Fruit fly (Drosophila melanogaster): ENCODE data around the gene Cp15.

The Cp15 gene

dm6 chr3L:8689675-8690074 lies 38.6 kb upstream of the Cp15 start (continued):
- TF ChIP-seq CG12391 (tag; optimal IDR thresholded peaks at IDR 0.05) (no peak), CG16815 (GFP tag; optimal IDR thresholded peaks at IDR 0.05) (no peak), CG10209 (GFP tag; optimal IDR thresholded peaks at IDR 0.05) (peak; percentile 45), onecut (GFP tag; IDR thresholded peaks at IDR 0.05) (no peak), pfk (GFP tag; optimal IDR thresholded peaks at IDR 0.05) (peak; percentile 23), CG5953 (GFP tag; IDR thresholded peaks at IDR 0.05) (no peak), CG12659 (GFP tag; optimal IDR thresholded peaks at IDR 0.05) (no peak), sens (GFP tag) (peak; percentile 74), sim (GFP tag; IDR thresholded peaks at IDR 0.05) (no peak), Dp (GFP tag; optimal IDR thresholded peaks at IDR 0.05) (no peak), CG32532 (GFP tag; IDR thresholded peaks at IDR 0.05) (peak; percentile 25; the same call in 1 of the 2 replicates), H2.0 (GFP tag; IDR thresholded peaks at IDR 0.05) (no peak), CG6854 (GFP tag; optimal IDR thresholded peaks at IDR 0.05) (no peak), exex (tag; optimal IDR thresholded peaks at IDR 0.05) (no peak), danr (GFP tag; IDR thresholded peaks at IDR 0.05) (no peak), sqz (GFP tag; optimal IDR thresholded peaks at IDR 0.05) (no peak), Kr (GFP tag; optimal IDR thresholded peaks at IDR 0.05) (no peak), ham (GFP tag; IDR thresholded peaks at IDR 0.05) (no peak), gt (GFP tag; IDR thresholded peaks at IDR 0.05) (no peak), dati (GFP tag; IDR thresholded peaks at IDR 0.05) (no peak), Rfx (GFP tag; IDR thresholded peaks at IDR 0.05) (peak; percentile 66), HLH3B (GFP tag; IDR thresholded peaks at IDR 0.05) (no peak; the same call in 1 of the 2 replicates), Ets97D (GFP tag; optimal IDR thresholded peaks at IDR 0.05) (no peak), CG3407 (GFP tag; optimal IDR thresholded peaks at IDR 0.05) (no peak), CG4404 (GFP tag; IDR thresholded peaks at IDR 0.05) (no peak), ase (GFP tag; IDR thresholded peaks at IDR 0.05) (no peak), CG1602 (GFP tag; optimal IDR thresholded peaks at IDR 0.05) (no peak), kni (GFP tag; optimal IDR thresholded peaks at IDR 0.05) (no peak), Ets65A (GFP tag) (no peak), Adf1 (GFP tag; IDR thresholded peaks at IDR 0.05) (peak; percentile 12; the same call in 1 of the 2 replicates), ATbp (GFP tag; optimal IDR thresholded peaks at IDR 0.05) (no peak), CG14014 (GFP tag; IDR thresholded peaks at IDR 0.05) (peak; percentile 58; the same call in 1 of the 2 replicates), CG13296 (GFP tag; optimal IDR thresholded peaks at IDR 0.05) (peak; percentile 78), Dip2 (GFP tag; IDR thresholded peaks at IDR 0.05) (no peak), E2f1 (GFP tag; IDR thresholded peaks at IDR 0.05) (no peak; the same call in 1 of the 2 replicates), CG11504 (tag; optimal IDR thresholded peaks at IDR 0.05) (no peak), MBD-R2 (GFP tag; IDR thresholded peaks at IDR 0.05) (no peak), CG15479 (GFP tag; optimal IDR thresholded peaks at IDR 0.05) (no peak), seq (GFP tag; IDR thresholded peaks at IDR 0.05) (peak; percentile 52; the same call in 1 of the 2 replicates), CG4424 (GFP tag; optimal IDR thresholded peaks at IDR 0.05) (peak; percentile 1), C15 (GFP tag; IDR thresholded peaks at IDR 0.05) (peak; percentile 58; the same call in 1 of the 3 replicates), CG12155 (GFP tag; optimal IDR thresholded peaks at IDR 0.05) (no peak), ken (GFP tag; IDR thresholded peaks at IDR 0.05) (no peak), Myb (GFP tag; optimal IDR thresholded peaks at IDR 0.05) (no peak), ara (GFP tag; IDR thresholded peaks at IDR 0.05) (0 out of 2 replicates have a peak, but pooled peaks have one; percentile 11), p53 (GFP tag; optimal IDR thresholded peaks at IDR 0.05) (no peak), CG2889 (GFP tag; IDR thresholded peaks at IDR 0.05) (no peak), emc (GFP tag; optimal IDR thresholded peaks at IDR 0.05) (no peak), mam (GFP tag; optimal IDR thresholded peaks at IDR 0.05) (peak; percentile 18), schlank (tag; optimal IDR thresholded peaks at IDR 0.05) (peak; percentile 55), MESR4 (GFP tag; optimal IDR thresholded peaks at IDR 0.05) (no peak), Xbp1 (GFP tag; optimal IDR thresholded peaks at IDR 0.05) (no peak), row (GFP tag; IDR thresholded peaks at IDR 0.05) (no peak)

Measured in whole organism, embryonic.